Fruit fly (Drosophila melanogaster): ENCODE results near the gene Jon25Bii.

Gene Jon25Bii

DNA sequence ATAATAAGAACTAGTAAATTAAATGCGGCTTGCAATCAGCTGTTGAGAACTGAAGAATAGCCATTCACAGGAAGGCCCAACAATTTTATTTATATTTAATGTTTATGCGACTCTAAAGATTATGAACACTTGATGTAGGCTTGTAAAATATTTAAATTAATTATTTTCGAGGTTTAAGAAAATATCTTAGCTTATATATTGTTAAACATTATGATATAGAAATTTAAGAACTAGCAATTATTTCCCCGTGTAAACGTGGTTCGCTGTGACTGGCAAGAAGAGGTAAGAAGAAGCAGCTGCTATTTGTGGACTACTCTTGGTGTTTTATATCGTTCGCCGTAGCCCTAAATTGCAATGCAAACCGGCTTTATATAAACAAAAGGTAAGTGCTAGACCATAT is 7.6 kb downstream of the Jon25Bii start, which contains the start of the genes mRpL24 and betaggt-I (continued):
- TF ChIP-seq emc (GFP tag; optimal IDR thresholded peaks at IDR 0.05) (peak; percentile 45), Blimp-1 (GFP tag; optimal IDR thresholded peaks at IDR 0.05) (peak; percentile 94), Myb (GFP tag; optimal IDR thresholded peaks at IDR 0.05) (peak; percentile 50), pnt (GFP tag; optimal IDR thresholded peaks at IDR 0.05) (peak; percentile 72), repo (GFP tag; optimal IDR thresholded peaks at IDR 0.05) (peak; percentile 12), croc (GFP tag; conservative IDR thresholded peaks at IDR 0.05) (peak; percentile 93), Eip74EF (GFP tag; optimal IDR thresholded peaks at IDR 0.05) (peak in 1 of 2 experiments; percentile 92), tll (GFP tag; optimal IDR thresholded peaks at IDR 0.05) (peak in 1 of 2 experiments; percentile 27), pum (GFP tag; optimal IDR thresholded peaks at IDR 0.05) (peak; percentile 80), CG8478 (optimal IDR thresholded peaks at IDR 0.05) (no peak), gt (GFP tag; IDR thresholded peaks at IDR 0.05) (peak; percentile 90), stwl (tag; optimal IDR thresholded peaks at IDR 0.05) (peak; percentile 69), luna (GFP tag; optimal IDR thresholded peaks at IDR 0.05) (peak; percentile 1), CG14860 (GFP tag; IDR thresholded peaks at IDR 0.05; ENCODE audit: partially characterized antibody) (0 out of 3 replicates have a peak, but pooled peaks have one; percentile 7), tup (GFP tag; optimal IDR thresholded peaks at IDR 0.05) (peak; percentile 75), CG4328 (GFP tag; optimal IDR thresholded peaks at IDR 0.05) (peak; percentile 94), CG7963 (GFP tag; IDR thresholded peaks at IDR 0.05; ENCODE audit: partially characterized antibody) (no peak), caup (GFP tag; optimal IDR thresholded peaks at IDR 0.05; ENCODE audit: severe bottlenecking) (peak; percentile 93), so (GFP tag; IDR thresholded peaks at IDR 0.05) (peak; percentile 94), CG9727 (GFP tag; optimal IDR thresholded peaks at IDR 0.05) (peak; percentile 96), CG2678 (tag; optimal IDR thresholded peaks at IDR 0.05) (peak; percentile 98), Lhr (GFP tag; optimal IDR thresholded peaks at IDR 0.05) (peak; percentile 77), Xrp1 (GFP tag; IDR thresholded peaks at IDR 0.05) (peak; percentile 99), Sin3A (optimal IDR thresholded peaks at IDR 0.05) (peak; percentile 1), Doc2 (GFP tag; IDR thresholded peaks at IDR 0.05) (peak; percentile 84), ATbp (GFP tag; optimal IDR thresholded peaks at IDR 0.05) (peak; percentile 89), fd102C (GFP tag; optimal IDR thresholded peaks at IDR 0.05) (peak; percentile 72), CG6654 (GFP tag; optimal IDR thresholded peaks at IDR 0.05) (peak; percentile 81), fd3F (GFP tag; optimal IDR thresholded peaks at IDR 0.05) (peak; percentile 96), corto (GFP tag; optimal IDR thresholded peaks at IDR 0.05) (peak; percentile 89), CG15269 (tag; optimal IDR thresholded peaks at IDR 0.05) (peak; percentile 97), H2.0 (GFP tag; IDR thresholded peaks at IDR 0.05) (peak; percentile 97), zen (tag; optimal IDR thresholded peaks at IDR 0.05) (peak; percentile 95), CG10267 (tag; optimal IDR thresholded peaks at IDR 0.05) (peak; percentile 92), jigr1 (GFP tag; IDR thresholded peaks at IDR 0.05) (peak; percentile 67; the same call in 2 of the 3 replicates), sima (GFP tag; optimal IDR thresholded peaks at IDR 0.05) (no peak), chn (GFP tag; optimal IDR thresholded peaks at IDR 0.05) (peak; percentile 89), CG7839 (tag; optimal IDR thresholded peaks at IDR 0.05) (peak; percentile 97), Xbp1 (GFP tag; optimal IDR thresholded peaks at IDR 0.05) (peak; percentile 97), CG14667 (GFP tag; IDR thresholded peaks at IDR 0.05) (peak; percentile 93), HLH4C (GFP tag; IDR thresholded peaks at IDR 0.05; ENCODE audit: partially characterized antibody) (no peak), CG10431 (GFP tag; optimal IDR thresholded peaks at IDR 0.05) (peak; percentile 76), CG17612 (GFP tag; IDR thresholded peaks at IDR 0.05) (peak; percentile 89), wdn (GFP tag; IDR thresholded peaks at IDR 0.05) (peak; percentile 94), eve (GFP tag; optimal IDR thresholded peaks at IDR 0.05) (no peak), zfh2 (GFP tag; optimal IDR thresholded peaks at IDR 0.05) (peak; percentile 87), lmd (GFP tag; IDR thresholded peaks at IDR 0.05) (peak; percentile 95), CG30431 (GFP tag; optimal IDR thresholded peaks at IDR 0.05) (peak; percentile 87), Oaz (GFP tag; IDR thresholded peaks at IDR 0.05) (peak; percentile 95), Neu2 (GFP tag; optimal IDR thresholded peaks at IDR 0.05; ENCODE audit: borderline replicate concordance) (no peak)

All from whole organism, embryonic.